Fruit fly (Drosophila melanogaster): ENCODE data around the gene Mesh1.
A peak's percentile ranks its signal among the peaks of the same experiment; 100 is the strongest.

Mesh1 gene

DNA sequence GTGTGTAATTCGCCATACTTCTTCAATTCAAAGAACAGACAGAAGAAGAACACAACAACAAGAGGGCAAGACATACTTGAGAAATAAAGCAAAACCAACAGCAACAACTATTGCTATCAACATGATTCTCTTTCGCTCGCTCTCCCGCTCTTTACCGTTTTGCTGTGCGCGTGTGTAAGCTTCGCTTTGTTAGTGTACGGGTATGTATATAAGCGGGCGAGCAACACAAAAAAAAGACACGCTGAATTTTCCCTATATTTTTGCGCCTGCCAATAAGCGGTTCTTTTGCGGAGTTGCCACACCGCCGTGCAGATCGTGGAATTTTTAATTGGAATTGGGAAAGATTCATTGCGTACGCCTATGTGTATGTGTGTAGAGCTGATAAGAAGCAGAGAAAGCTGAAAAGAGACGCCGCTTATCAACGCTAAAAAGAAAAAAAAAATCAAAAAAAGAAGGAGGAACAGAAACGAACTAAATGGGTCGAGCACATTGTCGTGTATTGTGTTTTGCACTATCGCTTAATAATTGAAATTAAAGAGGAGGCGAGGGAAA, 12.7 kb upstream of the Mesh1 start (continued):
- TF ChIP-seq Opbp (GFP tag; IDR thresholded peaks at IDR 0.05; ENCODE audit: partially characterized antibody): no peak
- peak; percentile 48 for TF ChIP-seq CG15514 (GFP tag; optimal IDR thresholded peaks at IDR 0.05)
- TF ChIP-seq dmrt11E (tag; optimal IDR thresholded peaks at IDR 0.05): no peak
- no peak for TF ChIP-seq Gug (GFP tag; IDR thresholded peaks at IDR 0.05)
- no peak for TF ChIP-seq shn (GFP tag; optimal IDR thresholded peaks at IDR 0.05)
- no peak for TF ChIP-seq ap (GFP tag; IDR thresholded peaks at IDR 0.05)
- TF ChIP-seq CG15696 (tag; optimal IDR thresholded peaks at IDR 0.05): no peak
- no peak for TF ChIP-seq CG6175 (GFP tag; IDR thresholded peaks at IDR 0.05)
- TF ChIP-seq lbe (GFP tag; optimal IDR thresholded peaks at IDR 0.05): peak; percentile 57
- 0 out of 2 replicates have a peak, but pooled peaks have one; percentile 15 for TF ChIP-seq Rfx (GFP tag; IDR thresholded peaks at IDR 0.05)
- TF ChIP-seq CG4328 (GFP tag; optimal IDR thresholded peaks at IDR 0.05): no peak
- no peak for TF ChIP-seq tll (GFP tag; optimal IDR thresholded peaks at IDR 0.05)
- no peak for TF ChIP-seq CG2712 (tag; optimal IDR thresholded peaks at IDR 0.05)
- TF ChIP-seq CG13624 (GFP tag; optimal IDR thresholded peaks at IDR 0.05): no peak
- no peak for TF ChIP-seq CG10959 (GFP tag; IDR thresholded peaks at IDR 0.05)
- TF ChIP-seq CG14014 (GFP tag; IDR thresholded peaks at IDR 0.05): no peak
- no peak for TF ChIP-seq Ptx1 (GFP tag; IDR thresholded peaks at IDR 0.05)
- TF ChIP-seq CG34376 (GFP tag; optimal IDR thresholded peaks at IDR 0.05): peak; percentile 82
- TF ChIP-seq psq (GFP tag; optimal IDR thresholded peaks at IDR 0.05): peak; percentile 7
- peak; percentile 9; the same call in 1 of the 2 replicates for TF ChIP-seq rib (GFP tag; IDR thresholded peaks at IDR 0.05)
- no peak for TF ChIP-seq CG2202 (tag; optimal IDR thresholded peaks at IDR 0.05)
- no peak for TF ChIP-seq CG4707 (GFP tag; optimal IDR thresholded peaks at IDR 0.05)
- TF ChIP-seq unc-4 (GFP tag; IDR thresholded peaks at IDR 0.05; ENCODE audit: partially characterized antibody): no peak
- TF ChIP-seq CG5245 (GFP tag; optimal IDR thresholded peaks at IDR 0.05): no peak
- TF ChIP-seq slbo (GFP tag; IDR thresholded peaks at IDR 0.05): 0 out of 2 replicates have a peak, but pooled peaks have one; percentile 19
- no peak for TF ChIP-seq tio (GFP tag; optimal IDR thresholded peaks at IDR 0.05)
- TF ChIP-seq fd64A (GFP tag; optimal IDR thresholded peaks at IDR 0.05): no peak
- TF ChIP-seq CG2199 (GFP tag; IDR thresholded peaks at IDR 0.05): peak; percentile 13; the same call in 1 of the 3 replicates
- no peak for TF ChIP-seq CG3407 (GFP tag; optimal IDR thresholded peaks at IDR 0.05)
- no peak for TF ChIP-seq tap (tag; optimal IDR thresholded peaks at IDR 0.05)
- no peak for TF ChIP-seq CG30020 (tag; optimal IDR thresholded peaks at IDR 0.05)
- no peak for TF ChIP-seq ems (GFP tag; optimal IDR thresholded peaks at IDR 0.05)
- TF ChIP-seq CG2116 (GFP tag; optimal IDR thresholded peaks at IDR 0.05): no peak
- no peak for TF ChIP-seq Nf-YB (GFP tag; optimal IDR thresholded peaks at IDR 0.05)
- TF ChIP-seq Bdp1 (GFP tag; optimal IDR thresholded peaks at IDR 0.05): no peak
- no peak for TF ChIP-seq gt (GFP tag; IDR thresholded peaks at IDR 0.05)
- TF ChIP-seq vfl (GFP tag; optimal IDR thresholded peaks at IDR 0.05): no peak
- TF ChIP-seq Lim3 (GFP tag; IDR thresholded peaks at IDR 0.05): no peak
- TF ChIP-seq CG1602 (GFP tag; optimal IDR thresholded peaks at IDR 0.05): no peak
- TF ChIP-seq CG13287 (GFP tag; IDR thresholded peaks at IDR 0.05; ENCODE audit: partially characterized antibody): no peak; the same call in 1 of the 2 replicates
- TF ChIP-seq gcm2 (GFP tag; optimal IDR thresholded peaks at IDR 0.05): no peak
- no peak for TF ChIP-seq CG6765 (GFP tag; optimal IDR thresholded peaks at IDR 0.05)
- no peak; the same call in 1 of the 2 replicates for TF ChIP-seq Bgb (GFP tag; IDR thresholded peaks at IDR 0.05; ENCODE audit: partially characterized antibody)
- TF ChIP-seq CG15269 (tag; optimal IDR thresholded peaks at IDR 0.05): no peak
- peak; percentile 15 for TF ChIP-seq BEAF-32 (GFP tag; optimal IDR thresholded peaks at IDR 0.05)
- TF ChIP-seq tgo (GFP tag; IDR thresholded peaks at IDR 0.05): no peak
- TF ChIP-seq CG6272 (GFP tag; IDR thresholded peaks at IDR 0.05): no peak
- TF ChIP-seq ham (GFP tag; IDR thresholded peaks at IDR 0.05): no peak
- peak; percentile 39 for TF ChIP-seq CG2678 (tag; optimal IDR thresholded peaks at IDR 0.05)
- no peak for TF ChIP-seq h (optimal IDR thresholded peaks at IDR 0.05)
- no peak for TF ChIP-seq Atf-2 (GFP tag; optimal IDR thresholded peaks at IDR 0.05)
